Fruit fly (Drosophila melanogaster) whole organism, embryonic: ENCODE data around the gene Rrp5.
A peak's percentile ranks its signal among the peaks of the same experiment; 100 is the strongest.

ENCODE experiments used
- CG10274 ChIP-seq: fragments of 200-800 bp; sonication (Bioruptor generic); optimal IDR thresholded peaks from 3 replicates; lab custom pipeline; 2017; ENCODE audit warnings: missing biosample characterization, mild to moderate bottlenecking, missing genetic modification characterization
- CG10654 ChIP-seq: fragments of 200-800 bp; sonication (Bioruptor generic); optimal IDR thresholded peaks from 2 replicates; lab custom pipeline; 2016; ENCODE audit warnings: missing biosample characterization, missing genetic modification characterization
- CG11085 ChIP-seq: fragments of 200-800 bp; sonication (Bioruptor generic); IDR thresholded peaks from 2 replicates; pipeline ENCODE4 v1.3.6; 2022; ENCODE audit warnings: missing biosample characterization, missing genetic modification characterization
- CG12391 ChIP-seq: fragments of 200-800 bp; sonication (Bioruptor generic); optimal IDR thresholded peaks from 3 replicates; lab custom pipeline; 2018; ENCODE audit warnings: missing biosample characterization, mild to moderate bottlenecking, missing genetic modification characterization, moderate library complexity
- CG12769 ChIP-seq: fragments of 200-800 bp; sonication (Bioruptor generic); optimal IDR thresholded peaks from 2 replicates; lab custom pipeline; 2019; ENCODE audit warnings: missing biosample characterization, mild to moderate bottlenecking, missing genetic modification characterization, moderate library complexity
- CG13424 ChIP-seq: fragments of 200-800 bp; sonication (Bioruptor generic); optimal IDR thresholded peaks from 2 replicates; lab custom pipeline; 2019; ENCODE audit warnings: missing biosample characterization, mild to moderate bottlenecking, missing genetic modification characterization, moderate library complexity
- CG15269 ChIP-seq: fragments of 200-800 bp; sonication (Bioruptor generic); optimal IDR thresholded peaks from 2 replicates; lab custom pipeline; 2018; ENCODE audit warnings: missing biosample characterization, mild to moderate bottlenecking, missing genetic modification characterization, moderate library complexity
- CG15601 ChIP-seq: fragments of 200-800 bp; sonication (Bioruptor generic); optimal IDR thresholded peaks from 3 replicates; lab custom pipeline; 2019; ENCODE audit warnings: missing biosample characterization, mild to moderate bottlenecking, missing genetic modification characterization, moderate library complexity
- CG17359 ChIP-seq: fragments of 200-800 bp; sonication (Bioruptor generic); optimal IDR thresholded peaks from 3 replicates; lab custom pipeline; 2018; ENCODE audit warnings: missing biosample characterization, mild to moderate bottlenecking, missing genetic modification characterization, moderate library complexity
- CG17802 ChIP-seq: fragments of 200-800 bp; sonication (Bioruptor generic); optimal IDR thresholded peaks from 2 replicates; lab custom pipeline; 2018; ENCODE audit warnings: missing biosample characterization, mild to moderate bottlenecking, missing genetic modification characterization, moderate library complexity
- CG1792 ChIP-seq: fragments of 200-800 bp; sonication (Bioruptor generic); optimal IDR thresholded peaks from 2 replicates; lab custom pipeline; 2016; ENCODE audit warnings: missing biosample characterization, missing genetic modification characterization
- CG32767 ChIP-seq: fragments of 200-800 bp; sonication (Bioruptor generic); IDR thresholded peaks from 2 replicates; pipeline ENCODE4 v1.3.6; 2022; ENCODE audit warnings: missing biosample characterization, missing genetic modification characterization
- CG3407 ChIP-seq: fragments of 200-800 bp; sonication (Bioruptor generic); optimal IDR thresholded peaks from 2 replicates; lab custom pipeline; 2018; ENCODE audit warnings: missing biosample characterization, mild to moderate bottlenecking, missing genetic modification characterization
- CG34376 ChIP-seq: fragments of 200-800 bp; sonication (Bioruptor generic); optimal IDR thresholded peaks from 2 replicates; lab custom pipeline; 2018; ENCODE audit warnings: missing biosample characterization, mild to moderate bottlenecking, missing genetic modification characterization
- CG6272 ChIP-seq: fragments of 200-800 bp; sonication (Bioruptor generic); IDR thresholded peaks from 2 replicates; pipeline ENCODE4 v1.3.6; 2022; ENCODE audit warnings: missing biosample characterization, missing genetic modification characterization
- CG7928 ChIP-seq: fragments of 200-800 bp; sonication (Bioruptor generic); optimal IDR thresholded peaks from 2 replicates; lab custom pipeline; 2017; ENCODE audit warnings: missing biosample characterization, mild to moderate bottlenecking, missing genetic modification characterization
- CG9215 ChIP-seq: fragments of 200-800 bp; sonication (Bioruptor generic); IDR thresholded peaks from 2 replicates; pipeline ENCODE4 v1.3.6; 2022; ENCODE audit warnings: missing biosample characterization, missing genetic modification characterization
- CHES-1-like ChIP-seq: fragments of 200-800 bp; sonication (Bioruptor generic); optimal IDR thresholded peaks from 2 replicates; lab custom pipeline; 2016; ENCODE audit warnings: missing biosample characterization, missing genetic modification characterization
- Chrac-16 ChIP-seq: fragments of 200-800 bp; sonication (Bioruptor generic); optimal IDR thresholded peaks from 3 replicates; lab custom pipeline; 2016; ENCODE audit warnings: missing biosample characterization, missing genetic modification characterization
- D ChIP-seq, 2 experiments: fragments of 200-800 bp in 1 of 2; fragments of >200 bp in 1 of 2; sonication (Bioruptor generic) in 1 of 2; optimal IDR thresholded peaks; 2 replicates in 1 of 2; 3 replicates in 1 of 2; lab custom pipeline; 2017; ENCODE audit warnings: mild to moderate bottlenecking in 1 of 2, missing biosample characterization in 1 of 2, missing genetic modification characterization in 1 of 2, missing genetic modification reagents in 1 of 2
- D19A ChIP-seq: fragments of 200-800 bp; optimal IDR thresholded peaks from 3 replicates; lab custom pipeline; 2019; ENCODE audit warnings: missing biosample characterization, mild to moderate bottlenecking, missing genetic modification characterization, moderate library complexity
- Doc2 ChIP-seq: fragments of 200-800 bp; sonication (Bioruptor generic); IDR thresholded peaks from 2 replicates; pipeline ENCODE4 v1.3.6; 2022; ENCODE audit warnings: missing biosample characterization, missing genetic modification characterization
- Dref ChIP-seq: fragments of 200-800 bp; sonication (Bioruptor generic); IDR thresholded peaks from 2 replicates; pipeline ENCODE4 v1.3.6; 2022; ENCODE audit warnings: missing biosample characterization, missing genetic modification characterization
- E2f2 ChIP-seq: fragments of 200-800 bp; sonication (Bioruptor generic); IDR thresholded peaks from 2 replicates; pipeline ENCODE4 v1.3.6; 2022; ENCODE audit warnings: missing biosample characterization, missing genetic modification characterization
- Hr51 ChIP-seq, 2 experiments: fragments of 200-800 bp; sonication (Bioruptor generic); optimal IDR thresholded peaks; 2 replicates in 1 of 2; 3 replicates in 1 of 2; lab custom pipeline; 2016 to 2018; ENCODE audit warnings: missing biosample characterization in 2 of 2, missing genetic modification characterization in 2 of 2, mild to moderate bottlenecking in 1 of 2, moderate library complexity in 1 of 2
- Opbp ChIP-seq: fragments of 200-800 bp; sonication (Bioruptor generic); IDR thresholded peaks from 3 replicates; pipeline ENCODE4 v1.3.6; 2022; ENCODE audit warnings: missing biosample characterization, missing genetic modification characterization; ENCODE audit not compliant: partially characterized antibody
- Ravus ChIP-seq: fragments of 200-800 bp; sonication (Bioruptor generic); IDR thresholded peaks from 2 replicates; pipeline ENCODE4 v1.3.6; 2022; ENCODE audit warnings: missing biosample characterization, missing genetic modification characterization
- Spps ChIP-seq: fragments of 200-800 bp; sonication (Bioruptor generic); optimal IDR thresholded peaks from 2 replicates; lab custom pipeline; 2018; ENCODE audit warnings: missing biosample characterization, mild to moderate bottlenecking, missing genetic modification characterization
- Xrp1 ChIP-seq: fragments of 200-800 bp; sonication (Bioruptor generic); IDR thresholded peaks from 2 replicates; pipeline ENCODE4 v1.3.6; 2022; ENCODE audit warnings: missing biosample characterization, missing genetic modification characterization
- ab ChIP-seq: fragments of 200-800 bp; sonication (Bioruptor generic); optimal IDR thresholded peaks from 2 replicates; lab custom pipeline; 2016; ENCODE audit warnings: missing biosample characterization, missing genetic modification characterization
- dm ChIP-seq: fragments of 200-800 bp; sonication (Bioruptor generic); optimal IDR thresholded peaks from 3 replicates; lab custom pipeline; 2016; ENCODE audit warnings: missing biosample characterization, missing genetic modification characterization
- dysf ChIP-seq: fragments of 200-800 bp; sonication (Bioruptor generic); IDR thresholded peaks from 3 replicates; pipeline ENCODE4 v1.3.6; 2022; ENCODE audit warnings: missing biosample characterization, missing genetic modification characterization
- fd96Cb ChIP-seq: fragments of 200-800 bp; sonication (Bioruptor generic); optimal IDR thresholded peaks from 2 replicates; lab custom pipeline; 2018; ENCODE audit warnings: missing biosample characterization, mild to moderate bottlenecking, missing genetic modification characterization, moderate library complexity
- gfzf ChIP-seq: fragments of 200-800 bp; sonication (Bioruptor generic); optimal IDR thresholded peaks from 2 replicates; lab custom pipeline; 2016; ENCODE audit warnings: missing biosample characterization, mild to moderate bottlenecking, missing genetic modification characterization, moderate library complexity
- gsb-n ChIP-seq: fragments of 200-800 bp; sonication (Bioruptor generic); optimal IDR thresholded peaks from 3 replicates; lab custom pipeline; 2018; ENCODE audit warnings: missing biosample characterization, mild to moderate bottlenecking, missing genetic modification characterization
- kah ChIP-seq: fragments of 200-800 bp; sonication (Bioruptor generic); optimal IDR thresholded peaks from 2 replicates; lab custom pipeline; 2018; ENCODE audit warnings: missing biosample characterization, mild to moderate bottlenecking, missing genetic modification characterization
- lab ChIP-seq: fragments of 200-800 bp; sonication (Bioruptor generic); optimal IDR thresholded peaks from 3 replicates; lab custom pipeline; 2017; ENCODE audit warnings: missing biosample characterization, missing genetic modification characterization, mild to moderate bottlenecking, moderate library complexity, missing genetic modification reagents
- lilli ChIP-seq: fragments of 200-800 bp; sonication (Bioruptor generic); optimal IDR thresholded peaks from 3 replicates; lab custom pipeline; 2016; ENCODE audit warnings: missing biosample characterization, missing genetic modification characterization
- luna ChIP-seq: fragments of 200-800 bp; sonication (Bioruptor generic); optimal IDR thresholded peaks from 2 replicates; lab custom pipeline; 2016; ENCODE audit warnings: missing biosample characterization, missing genetic modification characterization
- onecut ChIP-seq: fragments of 200-800 bp; sonication (Bioruptor generic); IDR thresholded peaks from 2 replicates; pipeline ENCODE4 v1.3.6; 2022; ENCODE audit warnings: missing biosample characterization, missing genetic modification characterization
- p53 ChIP-seq: fragments of 200-800 bp; sonication (Bioruptor generic); optimal IDR thresholded peaks from 2 replicates; lab custom pipeline; 2016; ENCODE audit warnings: missing biosample characterization, missing genetic modification characterization
- row ChIP-seq: fragments of 200-800 bp; sonication (Bioruptor generic); IDR thresholded peaks from 3 replicates; pipeline ENCODE4 v1.3.6; 2022; ENCODE audit warnings: missing biosample characterization, missing genetic modification characterization
- slbo ChIP-seq: fragments of 200-800 bp; sonication (Bioruptor generic); IDR thresholded peaks from 2 replicates; pipeline ENCODE4 v1.3.6; 2022; ENCODE audit warnings: missing biosample characterization, missing genetic modification characterization
- tio ChIP-seq: fragments of 200-800 bp; sonication (Bioruptor generic); optimal IDR thresholded peaks from 2 replicates; lab custom pipeline; 2017; ENCODE audit warnings: missing biosample characterization, missing genetic modification characterization, inconsistent platforms
- trh ChIP-seq: fragments of 200-800 bp; sonication (Bioruptor generic); optimal IDR thresholded peaks from 2 replicates; lab custom pipeline; 2016; ENCODE audit warnings: missing biosample characterization, missing genetic modification characterization
- unpg ChIP-seq: fragments of 200-800 bp; sonication (Bioruptor generic); optimal IDR thresholded peaks from 3 replicates; lab custom pipeline; 2018; ENCODE audit warnings: missing biosample characterization, mild to moderate bottlenecking, missing genetic modification characterization, moderate library complexity
- vnd ChIP-seq: fragments of 200-800 bp; sonication (Bioruptor generic); IDR thresholded peaks from 3 replicates; pipeline ENCODE4 v1.3.6; 2022; ENCODE audit warnings: missing biosample characterization, missing genetic modification characterization; ENCODE audit not compliant: partially characterized antibody
- zen2 ChIP-seq: fragments of 200-800 bp; sonication (Bioruptor generic); IDR thresholded peaks from 3 replicates; pipeline ENCODE4 v1.3.6; 2022; ENCODE audit warnings: missing biosample characterization, missing genetic modification characterization; ENCODE audit not compliant: partially characterized antibody

Rrp5 gene

DNA sequence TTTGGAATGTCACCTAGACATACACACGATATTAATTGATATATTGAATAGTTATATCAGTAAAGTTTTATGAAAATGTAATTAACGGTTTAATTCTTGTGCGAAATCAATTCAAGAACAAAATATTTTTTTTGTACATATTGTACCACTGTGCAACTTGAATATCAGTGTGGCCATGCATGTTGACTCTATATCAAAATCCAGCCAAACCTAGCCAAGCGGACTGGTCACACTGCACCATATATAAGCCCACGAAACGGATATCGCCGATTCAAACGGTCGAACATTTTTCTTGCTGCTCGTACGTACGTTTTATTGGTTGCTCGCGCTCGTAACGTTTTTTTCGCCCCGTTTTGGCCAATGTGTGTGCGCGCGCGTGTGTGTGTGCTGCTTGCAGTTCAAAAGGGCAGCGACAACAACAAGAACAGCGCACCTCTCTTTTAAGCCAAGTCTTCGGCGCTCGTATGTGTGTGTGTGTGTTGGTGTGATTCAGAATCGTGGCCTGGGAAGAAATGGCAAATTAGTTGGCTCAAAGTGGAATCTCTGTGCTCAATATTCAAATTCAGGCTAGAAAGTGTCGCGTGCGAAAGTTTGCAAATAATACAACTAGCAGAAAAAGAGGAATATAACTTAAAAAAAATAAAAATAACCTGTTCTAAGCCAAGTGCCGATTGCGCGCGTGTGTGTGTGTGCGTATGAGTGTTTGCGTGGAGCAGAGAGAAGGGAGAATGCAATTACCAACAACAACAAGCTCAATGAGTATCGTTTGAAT is 38.1 kb downstream of the Rrp5 start, which contains the start of gene crb (continued):
- TF ChIP-seq lab (GFP tag; lab: Kevin White, UChicago) (peak; percentile 72), CG1792 (GFP tag; lab: Kevin White, UChicago) (no peak), CG34376 (GFP tag; lab: Kevin White, UChicago) (peak; percentile 61), kah (GFP tag; lab: Kevin White, UChicago) (no peak), gfzf (GFP tag; lab: Kevin White, UChicago) (peak; percentile 93), row (GFP tag; lab: Robert Waterston, UW) (peak; percentile 86), CG17802 (tag; lab: Kevin White, UChicago) (no peak), CG12391 (tag; lab: Kevin White, UChicago) (peak; percentile 61), Spps (no peak), lilli (GFP tag; lab: Kevin White, UChicago) (peak; percentile 66), fd96Cb (tag; lab: Kevin White, UChicago) (no peak), Doc2 (no peak), Hr51 (GFP tag; optimal IDR thresholded peaks at IDR 0.05; lab: Kevin White, UChicago) (peak; percentile 47 to 71), CG12769 (tag; lab: Kevin White, UChicago) (peak; percentile 69), CG3407 (GFP tag; lab: Kevin White, UChicago) (no peak), slbo (GFP tag; lab: Robert Waterston, UW) (peak; percentile 64), CG10654 (GFP tag; lab: Kevin White, UChicago) (peak; percentile 0), CG13424 (tag; lab: Kevin White, UChicago) (peak; percentile 35), CG9215 (GFP tag; lab: Robert Waterston, UW) (0 out of 2 replicates have a peak, but pooled peaks have one; percentile 9), tio (GFP tag; lab: Kevin White, UChicago) (no peak), CHES-1-like (peak; percentile 41), E2f2 (GFP tag; lab: Robert Waterston, UW) (peak; percentile 85), CG17359 (tag; lab: Kevin White, UChicago) (peak; percentile 43), trh (GFP tag; lab: Kevin White, UChicago) (no peak), CG10274 (GFP tag; lab: Kevin White, UChicago) (no peak), Xrp1 (GFP tag; lab: Robert Waterston, UW) (peak; percentile 61), Dref (GFP tag; lab: Robert Waterston, UW) (no peak), ab (GFP tag; lab: Kevin White, UChicago) (no peak), dysf (GFP tag; lab: Robert Waterston, UW) (peak; percentile 48; the same call in 2 of the 3 replicates), CG32767 (GFP tag; lab: Robert Waterston, UW) (no peak), CG15601 (tag; lab: Kevin White, UChicago) (peak; percentile 40), D19A (no peak), CG7928 (no peak), Opbp (GFP tag; lab: Robert Waterston, UW) (peak; percentile 74; the same call in 2 of the 3 replicates), zen2 (GFP tag; lab: Robert Waterston, UW) (peak; percentile 53; the same call in 2 of the 3 replicates), Ravus (GFP tag; lab: Robert Waterston, UW) (no peak), luna (no peak), unpg (GFP tag; lab: Kevin White, UChicago) (peak; percentile 65), CG15269 (peak; percentile 60), dm (GFP tag; lab: Kevin White, UChicago) (no peak), CG11085 (GFP tag; lab: Robert Waterston, UW) (no peak), D (optimal IDR thresholded peaks at IDR 0.05; lab: Kevin White, UChicago) (no peak), D (GFP tag; optimal IDR thresholded peaks at IDR 0.05; lab: Kevin White, UChicago) (no peak), p53 (peak; percentile 22), gsb-n (peak; percentile 45), Chrac-16 (GFP tag; lab: Kevin White, UChicago) (peak; percentile 41), CG6272 (GFP tag; lab: Robert Waterston, UW) (0 out of 2 replicates have a peak, but pooled peaks have one; percentile 22), onecut (GFP tag; lab: Robert Waterston, UW) (peak; percentile 37), vnd (no peak)
